Fruit fly (Drosophila melanogaster) whole organism, embryonic: ENCODE results near the gene Rab40.

Experiments used
- Ada2b ChIP-seq: fragments of 200-800 bp; sonication (Bioruptor generic); IDR thresholded peaks from 2 replicates; pipeline ENCODE4 v1.3.6; 2022; ENCODE audit warnings: missing biosample characterization, missing genetic modification characterization
- CG10654 ChIP-seq: fragments of 200-800 bp; sonication (Bioruptor generic); optimal IDR thresholded peaks from 2 replicates; lab custom pipeline; 2016; ENCODE audit warnings: missing biosample characterization, missing genetic modification characterization
- CG13296 ChIP-seq: fragments of 200-800 bp; sonication (Bioruptor generic); optimal IDR thresholded peaks from 3 replicates; lab custom pipeline; 2018; ENCODE audit warnings: missing biosample characterization, mild to moderate bottlenecking, missing genetic modification characterization
- CG13775 ChIP-seq: fragments of 200-800 bp; sonication (Bioruptor generic); optimal IDR thresholded peaks from 3 replicates; lab custom pipeline; 2017; ENCODE audit warnings: missing biosample characterization, mild to moderate bottlenecking, missing genetic modification characterization
- CG14667 ChIP-seq: fragments of 200-800 bp; sonication (Bioruptor generic); IDR thresholded peaks from 2 replicates; pipeline ENCODE4 v1.3.6; 2022; ENCODE audit warnings: missing biosample characterization, missing genetic modification characterization
- CG15073 ChIP-seq: fragments of 200-800 bp; sonication (Bioruptor generic); optimal IDR thresholded peaks from 2 replicates; lab custom pipeline; 2016; ENCODE audit warnings: missing biosample characterization, missing genetic modification characterization
- CG1602 ChIP-seq: fragments of 200-800 bp; sonication (Bioruptor generic); optimal IDR thresholded peaks from 3 replicates; lab custom pipeline; 2016; ENCODE audit warnings: missing biosample characterization, missing genetic modification characterization
- CG16815 ChIP-seq: fragments of 200-800 bp; sonication (Bioruptor generic); optimal IDR thresholded peaks from 3 replicates; lab custom pipeline; 2017; ENCODE audit warnings: missing biosample characterization, mild to moderate bottlenecking, missing genetic modification characterization
- CG17385 ChIP-seq: fragments of 200-800 bp; sonication (Bioruptor generic); optimal IDR thresholded peaks from 3 replicates; lab custom pipeline; 2018; ENCODE audit warnings: missing biosample characterization, mild to moderate bottlenecking, missing genetic modification characterization
- CG17612 ChIP-seq: fragments of 200-800 bp; sonication (Bioruptor generic); IDR thresholded peaks from 2 replicates; pipeline ENCODE4 v1.3.6; 2022; ENCODE audit warnings: missing biosample characterization, missing genetic modification characterization
- CG18619 ChIP-seq: fragments of 200-800 bp; sonication (Bioruptor generic); optimal IDR thresholded peaks from 3 replicates; lab custom pipeline; 2017; ENCODE audit warnings: missing biosample characterization, mild to moderate bottlenecking, missing genetic modification characterization
- CG18764 ChIP-seq: fragments of 200-800 bp; sonication (Bioruptor generic); optimal IDR thresholded peaks from 3 replicates; lab custom pipeline; 2016; ENCODE audit warnings: missing biosample characterization, missing genetic modification characterization
- CG31441 ChIP-seq: fragments of 200-800 bp; sonication (Bioruptor generic); IDR thresholded peaks from 2 replicates; pipeline ENCODE4 v1.3.6; 2022; ENCODE audit warnings: missing biosample characterization, missing genetic modification characterization
- CG32532 ChIP-seq: fragments of 200-800 bp; sonication (Bioruptor generic); IDR thresholded peaks from 2 replicates; pipeline ENCODE4 v1.3.6; 2022; ENCODE audit warnings: missing biosample characterization, missing genetic modification characterization
- CG6791 ChIP-seq: fragments of 200-800 bp; sonication (Bioruptor generic); IDR thresholded peaks from 3 replicates; pipeline ENCODE4 v1.3.6; 2022; ENCODE audit warnings: missing biosample characterization, missing genetic modification characterization; ENCODE audit not compliant: partially characterized antibody
- CG6813 ChIP-seq: fragments of 200-800 bp; sonication (Bioruptor generic); optimal IDR thresholded peaks from 2 replicates; lab custom pipeline; 2017; ENCODE audit warnings: missing biosample characterization, missing genetic modification characterization, mild to moderate bottlenecking, moderate library complexity, missing genetic modification reagents
- CG8089 ChIP-seq: fragments of 200-800 bp; sonication (Bioruptor generic); optimal IDR thresholded peaks from 3 replicates; lab custom pipeline; 2016; ENCODE audit warnings: missing biosample characterization, missing genetic modification characterization
- CG8290 ChIP-seq, 3 experiments: fragments of 200-800 bp; sonication (Bioruptor generic); optimal IDR thresholded peaks; 2 replicates each; lab custom pipeline; 2016 to 2019; ENCODE audit warnings: missing biosample characterization in 3 of 3, missing genetic modification characterization in 3 of 3, mild to moderate bottlenecking in 2 of 3, moderate library complexity in 1 of 3
- CG8765 ChIP-seq: fragments of 200-800 bp; sonication (Bioruptor generic); IDR thresholded peaks from 2 replicates; pipeline ENCODE4 v1.3.6; 2022; ENCODE audit warnings: missing biosample characterization, missing genetic modification characterization
- CG9797 ChIP-seq: fragments of 200-800 bp; sonication (Bioruptor generic); optimal IDR thresholded peaks from 3 replicates; lab custom pipeline; 2018; ENCODE audit warnings: missing biosample characterization, mild to moderate bottlenecking, missing genetic modification characterization
- Chrac-16 ChIP-seq: fragments of 200-800 bp; sonication (Bioruptor generic); optimal IDR thresholded peaks from 3 replicates; lab custom pipeline; 2016; ENCODE audit warnings: missing biosample characterization, missing genetic modification characterization
- Dip2 ChIP-seq: fragments of 200-800 bp; sonication (Bioruptor generic); IDR thresholded peaks from 2 replicates; pipeline ENCODE4 v1.3.6; 2022; ENCODE audit warnings: missing biosample characterization, missing genetic modification characterization
- Dip3 ChIP-seq: fragments of 200-800 bp; sonication (Bioruptor generic); optimal IDR thresholded peaks from 3 replicates; lab custom pipeline; 2016; ENCODE audit warnings: missing biosample characterization, missing genetic modification characterization
- E2f1 ChIP-seq: fragments of 200-800 bp; sonication (Bioruptor generic); IDR thresholded peaks from 2 replicates; pipeline ENCODE4 v1.3.6; 2022; ENCODE audit warnings: missing biosample characterization, missing genetic modification characterization
- Fer2 ChIP-seq: fragments of 200-800 bp; sonication (Bioruptor generic); optimal IDR thresholded peaks from 2 replicates; lab custom pipeline; 2018; ENCODE audit warnings: missing biosample characterization, mild to moderate bottlenecking, missing genetic modification characterization, moderate library complexity
- Gug ChIP-seq: fragments of 200-800 bp; sonication (Bioruptor generic); IDR thresholded peaks from 4 replicates; pipeline ENCODE4 v1.3.6; 2022; ENCODE audit warnings: missing biosample characterization, missing genetic modification characterization
- HLH3B ChIP-seq: fragments of 200-800 bp; sonication (Bioruptor generic); IDR thresholded peaks from 2 replicates; pipeline ENCODE4 v1.3.6; 2022; ENCODE audit warnings: missing biosample characterization, missing genetic modification characterization
- Hr51 ChIP-seq, 2 experiments: fragments of 200-800 bp; sonication (Bioruptor generic); optimal IDR thresholded peaks; 2 replicates in 1 of 2; 3 replicates in 1 of 2; lab custom pipeline; 2016 to 2018; ENCODE audit warnings: missing biosample characterization in 2 of 2, missing genetic modification characterization in 2 of 2, mild to moderate bottlenecking in 1 of 2, moderate library complexity in 1 of 2
- Hr78 ChIP-seq, 2 experiments: fragments of 200-800 bp in 1 of 2; fragments of >200 bp in 1 of 2; sonication (Bioruptor generic) in 1 of 2; optimal IDR thresholded peaks; 2 replicates each; lab custom pipeline; 2017 to 2019; ENCODE audit warnings: missing biosample characterization in 2 of 2, missing genetic modification characterization in 2 of 2, mild to moderate bottlenecking in 1 of 2, moderate library complexity in 1 of 2
- Lhr ChIP-seq: fragments of 200-800 bp; sonication (Bioruptor generic); optimal IDR thresholded peaks from 3 replicates; lab custom pipeline; 2017; ENCODE audit warnings: mild to moderate bottlenecking, missing biosample characterization, missing genetic modification reagents, missing genetic modification characterization
- Mad ChIP-seq: fragments of 200-800 bp; sonication (Bioruptor generic); optimal IDR thresholded peaks from 2 replicates; lab custom pipeline; 2016; ENCODE audit warnings: missing biosample characterization, missing genetic modification characterization
- Optix ChIP-seq: fragments of 200-800 bp; sonication (Bioruptor generic); IDR thresholded peaks from 3 replicates; pipeline ENCODE4 v1.3.6; 2022; ENCODE audit warnings: missing biosample characterization, missing genetic modification characterization
- TFAM ChIP-seq: fragments of 200-800 bp; sonication (Bioruptor generic); optimal IDR thresholded peaks from 2 replicates; lab custom pipeline; 2017; ENCODE audit warnings: missing biosample characterization, missing genetic modification characterization, inconsistent platforms
- Taf1 ChIP-seq: fragments of 200-800 bp; sonication (Bioruptor generic); IDR thresholded peaks from 2 replicates; pipeline ENCODE4 v1.3.6; 2022; ENCODE audit warnings: missing biosample characterization, missing genetic modification characterization
- ara ChIP-seq: fragments of 200-800 bp; sonication (Bioruptor generic); IDR thresholded peaks from 2 replicates; pipeline ENCODE4 v1.3.6; 2022; ENCODE audit warnings: missing biosample characterization, missing genetic modification characterization
- crc ChIP-seq: fragments of 200-800 bp; sonication (Bioruptor generic); optimal IDR thresholded peaks from 2 replicates; lab custom pipeline; 2016; ENCODE audit warnings: missing biosample characterization, missing genetic modification characterization
- dimm ChIP-seq: fragments of 200-800 bp; sonication (Bioruptor generic); IDR thresholded peaks from 2 replicates; pipeline ENCODE4 v1.3.6; 2022; ENCODE audit warnings: missing biosample characterization, missing genetic modification characterization
- dmrt11E ChIP-seq: fragments of 200-800 bp; sonication (Bioruptor generic); optimal IDR thresholded peaks from 3 replicates; lab custom pipeline; 2018; ENCODE audit warnings: missing biosample characterization, mild to moderate bottlenecking, missing genetic modification characterization, moderate library complexity
- dmrt99B ChIP-seq: fragments of 200-800 bp; sonication (Bioruptor generic); optimal IDR thresholded peaks from 2 replicates; lab custom pipeline; 2018; ENCODE audit warnings: missing biosample characterization, mild to moderate bottlenecking, missing genetic modification characterization, moderate library complexity
- eve ChIP-seq, 2 experiments: fragments of >200 bp; optimal IDR thresholded peaks; 2 replicates each; lab custom pipeline; 2017; ENCODE audit warnings: missing biosample characterization in 2 of 2, missing genetic modification characterization in 2 of 2
- gfzf ChIP-seq: fragments of 200-800 bp; sonication (Bioruptor generic); optimal IDR thresholded peaks from 2 replicates; lab custom pipeline; 2016; ENCODE audit warnings: missing biosample characterization, mild to moderate bottlenecking, missing genetic modification characterization, moderate library complexity
- gro ChIP-seq: fragments of 200-800 bp; sonication (Bioruptor generic); optimal IDR thresholded peaks from 2 replicates; lab custom pipeline; 2016; ENCODE audit warnings: missing biosample characterization, missing genetic modification characterization
- hth ChIP-seq: fragments of >200 bp; optimal IDR thresholded peaks from 2 replicates; lab custom pipeline; 2017; ENCODE audit warnings: inconsistent platforms
- lbe ChIP-seq: fragments of 200-800 bp; sonication (Bioruptor generic); optimal IDR thresholded peaks from 2 replicates; lab custom pipeline; 2016; ENCODE audit warnings: missing biosample characterization, mild to moderate bottlenecking, missing genetic modification characterization
- mam ChIP-seq: fragments of 200-800 bp; sonication (Bioruptor generic); optimal IDR thresholded peaks from 3 replicates; lab custom pipeline; 2016; ENCODE audit warnings: missing biosample characterization, missing genetic modification characterization
- oc ChIP-seq: fragments of 200-800 bp; sonication (Bioruptor generic); optimal IDR thresholded peaks from 2 replicates; lab custom pipeline; 2018; ENCODE audit warnings: missing biosample characterization, mild to moderate bottlenecking, missing genetic modification characterization, moderate library complexity
- pan ChIP-seq, 4 experiments: fragments of >200 bp in 3 of 4; fragments of 200-800 bp in 1 of 4; sonication (Bioruptor generic) in 1 of 4; optimal IDR thresholded peaks in 3 of 4; IDR thresholded peaks in 1 of 4; 2 replicates each; pipeline versions ENCODE4 v1.3.6 to Lab custom; 2017 to 2022; ENCODE audit warnings: missing biosample characterization in 2 of 4, missing genetic modification characterization in 2 of 4, mixed read lengths in 1 of 4
- pnt ChIP-seq: fragments of 200-800 bp; sonication (Bioruptor generic); optimal IDR thresholded peaks from 3 replicates; lab custom pipeline; 2016; ENCODE audit warnings: missing biosample characterization, missing genetic modification characterization
- scrt ChIP-seq: fragments of 200-800 bp; sonication (Bioruptor generic); optimal IDR thresholded peaks from 2 replicates; lab custom pipeline; 2018; ENCODE audit warnings: missing biosample characterization, mild to moderate bottlenecking, missing genetic modification characterization, moderate library complexity
- sqz ChIP-seq: fragments of 200-800 bp; sonication (Bioruptor generic); optimal IDR thresholded peaks from 3 replicates; lab custom pipeline; 2018; ENCODE audit warnings: missing biosample characterization, mild to moderate bottlenecking, missing genetic modification characterization
- ssp ChIP-seq: fragments of 200-800 bp; sonication (Bioruptor generic); IDR thresholded peaks from 2 replicates; pipeline ENCODE4 v1.3.6; 2022; ENCODE audit warnings: missing biosample characterization, missing genetic modification characterization

The Rab40 gene

DNA sequence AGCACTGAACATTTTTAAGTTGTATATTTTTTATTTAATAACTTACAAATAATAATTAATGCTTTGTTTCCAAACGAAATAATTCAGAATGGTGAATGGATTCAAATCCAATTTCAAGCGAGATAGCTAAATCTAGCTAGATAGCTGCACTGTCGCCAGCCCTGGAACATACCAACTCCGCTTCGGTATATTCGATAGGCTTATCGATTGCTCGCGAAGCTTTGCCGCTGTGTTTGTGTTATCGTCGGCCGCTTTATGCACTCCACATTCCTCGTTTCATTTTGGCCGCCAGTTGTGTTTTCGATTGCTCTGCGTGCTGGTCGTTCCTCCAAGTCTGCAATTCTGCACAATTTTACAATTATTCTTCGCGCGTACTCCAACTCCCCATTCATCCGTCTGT, 34.0 kb upstream of the Rab40 start, which contains the start of gene mdu (continued):
- TF ChIP-seq CG9797 (no peak), gro (GFP tag; lab: Kevin White, UChicago) (no peak), Chrac-16 (GFP tag; lab: Kevin White, UChicago) (no peak), hth (no peak), Mad (no peak), eve (GFP tag; optimal IDR thresholded peaks at IDR 0.05; lab: Kevin White, UChicago) (no peak), CG13775 (GFP tag; lab: Kevin White, UChicago) (no peak), ssp (GFP tag; lab: Robert Waterston, UW) (0 out of 2 replicates have a peak, but pooled peaks have one; percentile 30), dimm (GFP tag; lab: Robert Waterston, UW) (no peak), dmrt99B (tag; lab: Kevin White, UChicago) (no peak), sqz (GFP tag; lab: Kevin White, UChicago) (no peak), CG14667 (GFP tag; lab: Robert Waterston, UW) (no peak), Hr51 (GFP tag; optimal IDR thresholded peaks at IDR 0.05; lab: Kevin White, UChicago) (no peak), CG8290 (GFP tag; optimal IDR thresholded peaks at IDR 0.05; lab: Kevin White, UChicago) (no peak), CG8290 (tag; optimal IDR thresholded peaks at IDR 0.05; lab: Kevin White, UChicago) (peak in 1 of 2 experiments; percentile 39), dmrt11E (tag; lab: Kevin White, UChicago) (peak; percentile 21), CG13296 (no peak), scrt (no peak), Optix (GFP tag; lab: Robert Waterston, UW) (no peak), CG15073 (no peak), CG10654 (GFP tag; lab: Kevin White, UChicago) (no peak), pnt (no peak), lbe (GFP tag; lab: Kevin White, UChicago) (no peak), E2f1 (GFP tag; lab: Robert Waterston, UW) (peak; percentile 34; the same call in 1 of the 2 replicates), CG17385 (GFP tag; lab: Kevin White, UChicago) (no peak), TFAM (no peak), CG1602 (peak; percentile 5), crc (GFP tag; lab: Kevin White, UChicago) (no peak), CG32532 (GFP tag; lab: Robert Waterston, UW) (0 out of 2 replicates have a peak, but pooled peaks have one; percentile 35), CG31441 (peak; percentile 37; the same call in 1 of the 2 replicates), Taf1 (GFP tag; lab: Robert Waterston, UW) (no peak), HLH3B (GFP tag; lab: Robert Waterston, UW) (no peak), CG17612 (no peak), Hr78 (GFP tag; optimal IDR thresholded peaks at IDR 0.05; lab: Kevin White, UChicago) (no peak), CG8089 (GFP tag; lab: Kevin White, UChicago) (no peak), Lhr (GFP tag; lab: Kevin White, UChicago) (peak; percentile 11), Dip2 (GFP tag; lab: Robert Waterston, UW) (no peak), CG6791 (peak; percentile 65; the same call in 2 of the 3 replicates), CG16815 (GFP tag; lab: Kevin White, UChicago) (peak; percentile 3), CG18619 (GFP tag; lab: Kevin White, UChicago) (no peak), Fer2 (no peak), CG8765 (GFP tag; lab: Robert Waterston, UW) (no peak), ara (GFP tag; lab: Robert Waterston, UW) (no peak), oc (no peak), Gug (no peak), gfzf (no peak), CG6813 (GFP tag; lab: Kevin White, UChicago) (no peak), CG18764 (GFP tag; lab: Kevin White, UChicago) (no peak), mam (GFP tag; lab: Kevin White, UChicago) (no peak), Dip3 (GFP tag; lab: Kevin White, UChicago) (no peak), Ada2b (GFP tag; lab: Robert Waterston, UW) (no peak), pan (optimal IDR thresholded peaks at IDR 0.05; lab: Kevin White, UChicago) (no peak), pan (GFP tag; optimal IDR thresholded peaks at IDR 0.05 in 1 of 2, IDR thresholded peaks at IDR 0.05 in 1 of 2) (no peak)
